Fruit fly (Drosophila melanogaster): ENCODE results near the gene RpL22.

DNA sequence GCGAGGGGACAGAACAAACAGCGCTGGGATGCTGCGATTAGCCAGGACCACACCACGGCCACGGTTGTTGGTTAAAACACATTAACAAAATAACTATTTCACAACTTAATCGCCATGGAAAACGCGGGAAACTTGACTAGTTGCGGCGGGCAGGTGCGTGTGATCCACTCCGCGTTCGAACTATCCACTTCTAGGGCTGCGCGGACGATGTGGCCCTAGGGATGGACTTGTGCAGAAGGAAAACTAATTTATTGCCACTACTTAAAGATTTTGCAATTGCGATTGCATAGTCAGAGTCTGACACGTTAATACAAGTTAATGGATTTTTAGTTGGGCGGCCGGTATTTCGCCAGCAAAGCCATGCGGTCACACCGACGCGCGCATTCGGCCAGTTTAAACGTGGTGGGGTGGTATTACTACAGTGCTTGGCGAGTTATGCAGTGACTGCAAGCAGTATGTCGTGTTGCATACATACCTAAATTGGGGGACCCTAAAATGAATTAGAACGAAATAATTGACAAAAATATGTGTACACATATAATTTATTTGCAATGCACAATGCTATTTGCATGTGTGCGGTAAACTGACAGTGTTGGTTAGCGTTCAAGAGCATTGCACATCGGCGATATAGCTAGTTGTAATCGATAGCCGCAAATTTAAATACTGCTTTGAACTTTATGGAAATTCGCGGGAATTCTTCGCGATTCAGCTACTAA lies 36.4 kb upstream of the RpL22 start, which contains the start of gene Rbf:
- TF ChIP-seq mld (GFP tag; IDR thresholded peaks at IDR 0.05; ENCODE audit: partially characterized antibody) (no peak), dmrt99B (tag; optimal IDR thresholded peaks at IDR 0.05) (no peak), zfh2 (GFP tag; optimal IDR thresholded peaks at IDR 0.05) (no peak)
